Fruit fly (Drosophila melanogaster): Measurements from ENCODE around the gene CG31668.

Gene CG31668

dm6 chr2L:2182735-2183340 lies 23.1 kb downstream of the CG31668 start:
- no peak for TF ChIP-seq CG8478 (optimal IDR thresholded peaks at IDR 0.05)

dm6 chr2L:2181971-2182643 lies 23.9 kb downstream of the CG31668 start:
- TF ChIP-seq CTCF (optimal IDR thresholded peaks at IDR 0.05) (no peak), CG8478 (optimal IDR thresholded peaks at IDR 0.05) (no peak)

- TF ChIP-seq CTCF (optimal IDR thresholded peaks at IDR 0.05) (no peak), CG8478 (optimal IDR thresholded peaks at IDR 0.05) (no peak)
Observed at dm6 chr2L:2180665-2181064, 25.3 kb downstream of the CG31668 start.

dm6 chr2L:2180120-2180539 lies 25.8 kb downstream of the CG31668 start:
- no peak for TF ChIP-seq CG8478 (optimal IDR thresholded peaks at IDR 0.05)
- no peak for TF ChIP-seq CTCF (optimal IDR thresholded peaks at IDR 0.05)

dm6 chr2L:2179366-2179765 lies 26.6 kb downstream of the CG31668 start:
- TF ChIP-seq CTCF (optimal IDR thresholded peaks at IDR 0.05): no peak
- no peak for TF ChIP-seq CG8478 (optimal IDR thresholded peaks at IDR 0.05)

- TF ChIP-seq CTCF (optimal IDR thresholded peaks at IDR 0.05) (no peak), CG8478 (optimal IDR thresholded peaks at IDR 0.05) (no peak)
Observed at dm6 chr2L:2178810-2179143, 27.2 kb downstream of the CG31668 start.

dm6 chr2L:2177969-2178809 lies 27.8 kb downstream of the CG31668 start, which contains the start of gene aop:
TSS of gene aop (minus strand) at chr2L:2178754.
- TF ChIP-seq CTCF (optimal IDR thresholded peaks at IDR 0.05) (no peak), CG8478 (optimal IDR thresholded peaks at IDR 0.05) (no peak)

dm6 chr2L:2177312-2177968 lies 28.5 kb downstream of the CG31668 start:
- TF ChIP-seq CTCF (optimal IDR thresholded peaks at IDR 0.05): no peak
- no peak for TF ChIP-seq CG8478 (optimal IDR thresholded peaks at IDR 0.05)

dm6 chr2L:2175930-2176643 lies 29.9 kb downstream of the CG31668 start:
- TF ChIP-seq CTCF (optimal IDR thresholded peaks at IDR 0.05) (no peak), CG8478 (optimal IDR thresholded peaks at IDR 0.05) (no peak)

- TF ChIP-seq CG8478 (optimal IDR thresholded peaks at IDR 0.05): no peak
- TF ChIP-seq CTCF (optimal IDR thresholded peaks at IDR 0.05): no peak
Observed at dm6 chr2L:2175090-2175830, 30.7 kb downstream of the CG31668 start.

dm6 chr2L:2173604-2174003 lies 32.4 kb downstream of the CG31668 start:
- no peak for TF ChIP-seq CTCF (optimal IDR thresholded peaks at IDR 0.05)
- no peak for TF ChIP-seq CG8478 (optimal IDR thresholded peaks at IDR 0.05)

- TF ChIP-seq CG8478 (optimal IDR thresholded peaks at IDR 0.05): no peak
- TF ChIP-seq CTCF (optimal IDR thresholded peaks at IDR 0.05): no peak
Observed at dm6 chr2L:2173191-2173590, 32.8 kb downstream of the CG31668 start.

- TF ChIP-seq CG8478 (optimal IDR thresholded peaks at IDR 0.05): no peak
- no peak for TF ChIP-seq CTCF (optimal IDR thresholded peaks at IDR 0.05)
Observed at dm6 chr2L:2172460-2173121, 33.4 kb downstream of the CG31668 start.
